Worm (Caenorhabditis elegans) whole organism, L4 larva: ENCODE results near the gene T20G5.9.
A peak's percentile ranks its signal among the peaks of the same experiment; 100 is the strongest.

Source experiments
- D1046.2 ChIP-seq: fragments of 200-800 bp; sonication (Bioruptor generic); IDR thresholded peaks from 2 replicates; pipeline ENCODE4 v1.3.6; 2022; ENCODE audit warnings: missing genetic modification characterization, missing compliant biosample characterization
- F37D6.2 ChIP-seq: sonication (generic microtip); optimal IDR thresholded peaks from 2 replicates; lab custom pipeline; 2016; ENCODE audit warnings: mild to moderate bottlenecking, missing genetic modification characterization, missing compliant biosample characterization
- F49E8.2 ChIP-seq: sonication (generic microtip); optimal IDR thresholded peaks from 2 replicates; lab custom pipeline; 2016; ENCODE audit warnings: missing compliant biosample characterization, mild to moderate bottlenecking, missing genetic modification characterization, borderline replicate concordance
- T20F7.1 ChIP-seq: fragments of 200-800 bp; sonication (Bioruptor generic); optimal IDR thresholded peaks from 2 replicates; lab custom pipeline; 2018; ENCODE audit warnings: mild to moderate bottlenecking, missing genetic modification characterization, missing compliant biosample characterization
- T26A8.4 ChIP-seq: fragments of 200-800 bp; sonication (Bioruptor generic); IDR thresholded peaks from 2 replicates; pipeline ENCODE4 v1.3.6; 2022; ENCODE audit warnings: missing genetic modification characterization, missing compliant biosample characterization
- Y105C5A.15 ChIP-seq: fragments of 200-800 bp; sonication (Bioruptor generic); IDR thresholded peaks from 2 replicates; pipeline ENCODE4 v1.3.6; 2022; ENCODE audit warnings: missing genetic modification characterization, missing compliant biosample characterization
- Y48G9A.11 ChIP-seq: fragments of 200-800 bp; sonication (Bioruptor generic); IDR thresholded peaks from 2 replicates; pipeline ENCODE4 v1.3.6; 2022; ENCODE audit warnings: missing genetic modification reagents, missing genetic modification characterization, missing compliant biosample characterization
- Y75B8A.6 ChIP-seq: fragments of 200-800 bp; sonication (Bioruptor generic); IDR thresholded peaks from 2 replicates; pipeline ENCODE4 v1.3.6; 2022; ENCODE audit warnings: missing genetic modification reagents, missing genetic modification characterization, missing compliant biosample characterization
- ZK337.2 ChIP-seq: fragments of 200-800 bp; sonication (Bioruptor generic); IDR thresholded peaks from 2 replicates; pipeline ENCODE4 v1.3.6; 2022; ENCODE audit warnings: missing genetic modification reagents, missing genetic modification characterization, missing compliant biosample characterization
- aha-1 ChIP-seq: fragments of 150-350 bp; peaks from one replicate; lab custom pipeline; 2014; ENCODE audit warnings: missing biosample characterization, missing genetic modification characterization
- aly-2 ChIP-seq: sonication (generic microtip); optimal IDR thresholded peaks from 2 replicates; lab custom pipeline; 2018; ENCODE audit warnings: missing biosample characterization, missing genetic modification characterization
- ama-1 ChIP-seq: fragments of 150-350 bp; optimal IDR thresholded peaks from 2 replicates; lab custom pipeline; 2014; ENCODE audit warnings: inconsistent platforms, mixed read lengths
- arid-1 ChIP-seq: fragments of 200-800 bp; sonication (Bioruptor generic); conservative IDR thresholded peaks from 2 replicates; pipeline ENCODE4 v1.3.6; 2022; ENCODE audit warnings: missing genetic modification reagents, missing genetic modification characterization, missing compliant biosample characterization
- attf-4 ChIP-seq: sonication (generic microtip); optimal IDR thresholded peaks from 3 replicates; lab custom pipeline; 2017; ENCODE audit warnings: missing biosample characterization, missing genetic modification characterization
- ceh-20 ChIP-seq: fragments of 200-800 bp; sonication (Bioruptor generic); IDR thresholded peaks from 2 replicates; pipeline ENCODE4 v1.3.6; 2022; ENCODE audit warnings: missing genetic modification reagents, missing genetic modification characterization, missing compliant biosample characterization
- ceh-28 ChIP-seq: fragments of 150-350 bp; optimal IDR thresholded peaks from 2 replicates; lab custom pipeline; 2014; ENCODE audit warnings: missing biosample characterization, missing genetic modification reagents, missing genetic modification characterization
- ceh-32 ChIP-seq: sonication (generic microtip); optimal IDR thresholded peaks from 2 replicates; lab custom pipeline; 2016; ENCODE audit warnings: mild to moderate bottlenecking, missing genetic modification characterization, missing compliant biosample characterization; ENCODE audit not compliant: poor library complexity
- daf-16 ChIP-seq, 3 experiments: sonication (generic microtip); optimal IDR thresholded peaks; 2 replicates each; lab custom pipeline; 2016 to 2017; ENCODE audit warnings: missing genetic modification characterization in 3 of 3, missing genetic modification reagents in 3 of 3, mild to moderate bottlenecking in 2 of 3, missing compliant biosample characterization in 2 of 3, missing biosample characterization in 1 of 3, moderate library complexity in 1 of 3
- daf-19 ChIP-seq: fragments of 200-800 bp; sonication (Bioruptor generic); conservative IDR thresholded peaks from 2 replicates; pipeline ENCODE4 v1.3.6; 2022; ENCODE audit warnings: missing genetic modification characterization, missing compliant biosample characterization
- dmd-6 ChIP-seq: fragments of 200-800 bp; sonication (Bioruptor generic); IDR thresholded peaks from 2 replicates; pipeline ENCODE4 v1.3.6; 2022; ENCODE audit warnings: missing genetic modification reagents, missing genetic modification characterization, missing compliant biosample characterization
- dmd-9 ChIP-seq: fragments of 200-800 bp; sonication (Bioruptor generic); IDR thresholded peaks from 2 replicates; pipeline ENCODE4 v1.3.6; 2022; ENCODE audit warnings: missing genetic modification reagents, missing genetic modification characterization, missing compliant biosample characterization
- duxl-1 ChIP-seq: sonication (generic microtip); optimal IDR thresholded peaks from 2 replicates; lab custom pipeline; 2016; ENCODE audit warnings: mild to moderate bottlenecking, missing genetic modification characterization, moderate library complexity, missing compliant biosample characterization; ENCODE audit not compliant: poor library complexity
- dve-1 ChIP-seq: sonication (generic microtip); optimal IDR thresholded peaks from 2 replicates; lab custom pipeline; 2017; ENCODE audit warnings: antibody characterized with exemption, mild to moderate bottlenecking, missing genetic modification characterization, missing compliant biosample characterization; ENCODE audit not compliant: insufficient read depth
- egl-27 ChIP-seq: sonication (generic microtip); optimal IDR thresholded peaks from 3 replicates; lab custom pipeline; 2017; ENCODE audit warnings: missing biosample characterization, missing genetic modification reagents, missing genetic modification characterization
- fkh-10 ChIP-seq: fragments of 150-350 bp; optimal IDR thresholded peaks from 2 replicates; lab custom pipeline; 2014; ENCODE audit warnings: missing biosample characterization, missing genetic modification reagents, missing genetic modification characterization
- fos-1 ChIP-seq: fragments of 150-350 bp; optimal IDR thresholded peaks from 2 replicates; lab custom pipeline; 2014; ENCODE audit warnings: missing biosample characterization, missing genetic modification characterization
- hlh-11 ChIP-seq: fragments of 200-800 bp; sonication (Bioruptor generic); optimal IDR thresholded peaks from 2 replicates; lab custom pipeline; 2018; ENCODE audit warnings: mild to moderate bottlenecking, missing genetic modification characterization, missing compliant biosample characterization
- hmg-1.1 ChIP-seq: fragments of 200-800 bp; sonication (Bioruptor generic); IDR thresholded peaks from 2 replicates; pipeline ENCODE4 v1.3.6; 2022; ENCODE audit warnings: missing genetic modification reagents, missing genetic modification characterization, missing compliant biosample characterization
- lim-7 ChIP-seq: fragments of 200-800 bp; sonication (Bioruptor generic); IDR thresholded peaks from 2 replicates; pipeline ENCODE4 v1.3.6; 2022; ENCODE audit warnings: missing genetic modification characterization, missing compliant biosample characterization
- lin-13 ChIP-seq: fragments of 150-350 bp; optimal IDR thresholded peaks from 2 replicates; lab custom pipeline; 2014; ENCODE audit warnings: missing biosample characterization, missing genetic modification reagents, missing genetic modification characterization
- lin-38 ChIP-seq: fragments of 200-800 bp; sonication (Bioruptor generic); IDR thresholded peaks from 2 replicates; pipeline ENCODE4 v1.3.6; 2022; ENCODE audit warnings: missing genetic modification reagents, missing genetic modification characterization, missing compliant biosample characterization
- lir-3 ChIP-seq: sonication (generic microtip); optimal IDR thresholded peaks from 2 replicates; lab custom pipeline; 2016; ENCODE audit warnings: mild to moderate bottlenecking, missing genetic modification characterization, missing compliant biosample characterization
- madf-5 ChIP-seq, 2 experiments: fragments of 200-800 bp; sonication (Bioruptor generic); IDR thresholded peaks; 2 replicates each; pipeline ENCODE4 v1.3.6; 2022; ENCODE audit warnings: missing compliant biosample characterization in 2 of 2, missing genetic modification characterization in 2 of 2
- madf-9 ChIP-seq: fragments of 200-800 bp; sonication (Bioruptor generic); conservative IDR thresholded peaks from 2 replicates; pipeline ENCODE4 v1.3.6; 2022; ENCODE audit warnings: missing genetic modification reagents, missing genetic modification characterization, missing compliant biosample characterization
- mxl-2 ChIP-seq: fragments of 200-800 bp; sonication (Bioruptor generic); conservative IDR thresholded peaks from 2 replicates; pipeline ENCODE4 v1.3.6; 2022; ENCODE audit warnings: missing genetic modification reagents, missing genetic modification characterization, missing compliant biosample characterization
- nhr-102 ChIP-seq: sonication (generic microtip); optimal IDR thresholded peaks from 2 replicates; lab custom pipeline; 2016; ENCODE audit warnings: mild to moderate bottlenecking, missing genetic modification characterization, moderate library complexity, missing compliant biosample characterization
- nhr-11 ChIP-seq: fragments of 150-350 bp; optimal IDR thresholded peaks from 2 replicates; lab custom pipeline; 2014; ENCODE audit warnings: missing biosample characterization, missing genetic modification characterization
- nhr-111 ChIP-seq: fragments of 200-800 bp; sonication (Bioruptor generic); optimal IDR thresholded peaks from 2 replicates; lab custom pipeline; 2018; ENCODE audit warnings: mild to moderate bottlenecking, missing genetic modification characterization, missing compliant biosample characterization
- nhr-42 ChIP-seq: fragments of 200-800 bp; sonication (Bioruptor generic); IDR thresholded peaks from 2 replicates; pipeline ENCODE4 v1.3.6; 2022; ENCODE audit warnings: missing genetic modification characterization, missing compliant biosample characterization
- nhr-48 ChIP-seq: sonication (generic microtip); optimal IDR thresholded peaks from 2 replicates; lab custom pipeline; 2016; ENCODE audit warnings: mild to moderate bottlenecking, missing genetic modification characterization, missing compliant biosample characterization
- nhr-6 ChIP-seq: fragments of 150-350 bp; optimal IDR thresholded peaks from 2 replicates; lab custom pipeline; 2014; ENCODE audit warnings: missing biosample characterization, missing genetic modification characterization
- nhr-76 ChIP-seq: fragments of 150-350 bp; optimal IDR thresholded peaks from 2 replicates; lab custom pipeline; 2014; ENCODE audit warnings: missing biosample characterization, missing genetic modification characterization
- nhr-77 ChIP-seq: fragments of 150-350 bp; optimal IDR thresholded peaks from 2 replicates; lab custom pipeline; 2014; ENCODE audit warnings: missing biosample characterization, missing genetic modification characterization
- rbr-2 ChIP-seq: sonication (generic microtip); optimal IDR thresholded peaks from 2 replicates; lab custom pipeline; 2016; ENCODE audit warnings: missing genotype, missing genetic modification characterization, missing compliant biosample characterization
- saeg-2 ChIP-seq: fragments of 200-800 bp; sonication (Bioruptor generic); IDR thresholded peaks from 2 replicates; pipeline ENCODE4 v1.3.6; 2022; ENCODE audit warnings: missing genetic modification reagents, missing genetic modification characterization, missing compliant biosample characterization
- sdz-12 ChIP-seq: fragments of 200-800 bp; sonication (Bioruptor generic); optimal IDR thresholded peaks from 2 replicates; lab custom pipeline; 2018; ENCODE audit warnings: mild to moderate bottlenecking, missing genetic modification characterization, missing compliant biosample characterization
- skn-1 ChIP-seq: fragments of 150-350 bp; optimal IDR thresholded peaks from 2 replicates; lab custom pipeline; 2014; ENCODE audit warnings: missing biosample characterization, missing genetic modification characterization
- snpc-4 ChIP-seq: fragments of 150-350 bp; optimal IDR thresholded peaks from 2 replicates; lab custom pipeline; 2014; ENCODE audit warnings: missing biosample characterization, missing genetic modification characterization
- spr-1 ChIP-seq: sonication (generic microtip); optimal IDR thresholded peaks from 2 replicates; lab custom pipeline; 2016; ENCODE audit warnings: mild to moderate bottlenecking, missing genetic modification characterization, missing compliant biosample characterization
- spr-3 ChIP-seq: fragments of 200-800 bp; sonication (Bioruptor generic); optimal IDR thresholded peaks from 2 replicates; lab custom pipeline; 2018; ENCODE audit warnings: mild to moderate bottlenecking, missing genetic modification characterization, missing compliant biosample characterization
- zfp-2 ChIP-seq: sonication (generic microtip); optimal IDR thresholded peaks from 2 replicates; lab custom pipeline; 2016; ENCODE audit warnings: mild to moderate bottlenecking, missing genetic modification characterization, missing compliant biosample characterization
- zip-11 ChIP-seq: fragments of 200-800 bp; sonication (Bioruptor generic); IDR thresholded peaks from 2 replicates; pipeline ENCODE4 v1.3.6; 2022; ENCODE audit warnings: missing genetic modification characterization, missing compliant biosample characterization

Gene T20G5.9

DNA sequence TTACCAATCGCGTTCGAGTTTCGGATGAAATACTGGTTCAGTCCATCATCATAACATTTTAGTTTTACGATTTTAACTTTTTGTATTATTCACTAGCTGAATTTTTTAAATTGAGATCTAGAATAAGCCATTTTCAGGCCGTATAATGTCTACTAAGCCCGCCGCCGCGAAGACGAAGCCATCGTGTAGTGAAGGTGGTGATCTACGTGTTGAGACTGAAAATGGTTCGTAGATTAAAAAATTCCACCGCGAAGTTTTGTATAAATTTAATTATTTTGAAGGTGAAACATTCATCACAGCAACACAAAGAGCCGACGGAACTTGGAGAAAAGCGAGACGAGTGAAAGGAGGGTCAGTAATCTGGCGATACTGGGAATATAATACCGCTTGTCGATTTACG, at the start of gene T20G5.9:
Gene T20G5.9, plus strand, starts transcription at position 138 of the 400 bp plus-strand sequence.
- TF ChIP-seq ceh-32 (tag; lab: Kevin White, UChicago) = no peak
- TF ChIP-seq daf-19 = no peak
- no peak for TF ChIP-seq spr-1 (tag; lab: Kevin White, UChicago)
- peak; percentile 3 for TF ChIP-seq duxl-1 (tag; lab: Kevin White, UChicago)
- TF ChIP-seq daf-16 (GFP tag; optimal IDR thresholded peaks at IDR 0.05; lab: Kevin White, UChicago) = no peak
- TF ChIP-seq daf-16 (tag; optimal IDR thresholded peaks at IDR 0.05; lab: Kevin White, UChicago) = no peak
- TF ChIP-seq egl-27 (tag; lab: Kevin White, UChicago) = no peak
- TF ChIP-seq ama-1 = peak; percentile 53
- TF ChIP-seq hlh-11 = no peak
- TF ChIP-seq ceh-28 = no peak
- no peak for TF ChIP-seq T26A8.4 (GFP tag; lab: Robert Waterston, UW)
- no peak for TF ChIP-seq spr-3 (GFP tag; lab: Kevin White, UChicago)
- TF ChIP-seq snpc-4 = no peak
- no peak for TF ChIP-seq nhr-6
- no peak for TF ChIP-seq nhr-76
- TF ChIP-seq arid-1 = no peak
- TF ChIP-seq aha-1 = no peak
- no peak for TF ChIP-seq fos-1 (tag; lab: Kevin White, UChicago)
- no peak for TF ChIP-seq T20F7.1
- no peak for TF ChIP-seq Y105C5A.15
- no peak for TF ChIP-seq Y75B8A.6 (GFP tag; lab: Robert Waterston, UW)
- no peak for TF ChIP-seq dmd-6 (GFP tag; lab: Robert Waterston, UW)
- no peak for TF ChIP-seq lir-3 (tag; lab: Kevin White, UChicago)
- no peak for TF ChIP-seq rbr-2 (tag; lab: Kevin White, UChicago)
- no peak for TF ChIP-seq madf-9 (GFP tag; lab: Robert Waterston, UW)
- no peak for TF ChIP-seq lin-13 (GFP tag; lab: Kevin White, UChicago)
- no peak for TF ChIP-seq fkh-10
- no peak for TF ChIP-seq zip-11 (GFP tag; lab: Robert Waterston, UW)
- no peak for TF ChIP-seq F37D6.2 (tag; lab: Kevin White, UChicago)
- no peak for TF ChIP-seq madf-5 (GFP tag; IDR thresholded peaks at IDR 0.05; lab: Robert Waterston, UW)
- 0 out of 2 replicates have a peak, but pooled peaks have one; percentile 15 for TF ChIP-seq nhr-42 (GFP tag; lab: Robert Waterston, UW)
- no peak for TF ChIP-seq lim-7 (GFP tag; lab: Robert Waterston, UW)
- no peak for TF ChIP-seq skn-1 (tag; lab: Kevin White, UChicago)
- no peak for TF ChIP-seq mxl-2 (GFP tag; lab: Robert Waterston, UW)
- no peak for TF ChIP-seq dmd-9 (GFP tag; lab: Robert Waterston, UW)
- no peak for TF ChIP-seq Y48G9A.11
- no peak for TF ChIP-seq nhr-48 (tag; lab: Kevin White, UChicago)
- no peak for TF ChIP-seq nhr-77 (tag; lab: Kevin White, UChicago)
- TF ChIP-seq zfp-2 (tag; lab: Kevin White, UChicago) = no peak
- no peak for TF ChIP-seq nhr-11 (tag; lab: Kevin White, UChicago)
- peak; percentile 12 for TF ChIP-seq nhr-102 (tag; lab: Kevin White, UChicago)
- TF ChIP-seq F49E8.2 = no peak
- no peak for TF ChIP-seq hmg-1.1 (GFP tag; lab: Robert Waterston, UW)
- no peak for TF ChIP-seq sdz-12 (GFP tag; lab: Kevin White, UChicago)
- no peak for TF ChIP-seq ZK337.2
- no peak for TF ChIP-seq attf-4 (tag; lab: Kevin White, UChicago)
- TF ChIP-seq D1046.2 (GFP tag; lab: Robert Waterston, UW) = 0 out of 2 replicates have a peak, but pooled peaks have one; percentile 50
- TF ChIP-seq ceh-20 (GFP tag; lab: Robert Waterston, UW) = no peak
- no peak for TF ChIP-seq nhr-111 (GFP tag; lab: Kevin White, UChicago)
- no peak for TF ChIP-seq saeg-2
- no peak for TF ChIP-seq dve-1
- peak; percentile 37 for TF ChIP-seq aly-2 (tag; lab: Kevin White, UChicago)
- TF ChIP-seq lin-38 (GFP tag; lab: Robert Waterston, UW) = peak; percentile 49
